Fruit fly (Drosophila melanogaster): ENCODE results near the gene obst-I.

The obst-I gene

dm6 chr3L:2257412-2257862 is 10.2 kb upstream of the obst-I start, which contains the start of the genes CG1275 and Elp5 (continued):
- TF ChIP-seq CG16779 (GFP tag; IDR thresholded peaks at IDR 0.05) (peak; percentile 99), Atf3 (GFP tag; optimal IDR thresholded peaks at IDR 0.05) (peak; percentile 96), so (GFP tag; IDR thresholded peaks at IDR 0.05) (peak; percentile 99), sima (GFP tag; optimal IDR thresholded peaks at IDR 0.05) (peak; percentile 96), CG10267 (tag; optimal IDR thresholded peaks at IDR 0.05) (peak; percentile 92), CG4707 (GFP tag; optimal IDR thresholded peaks at IDR 0.05) (peak; percentile 92), Gsc (GFP tag; IDR thresholded peaks at IDR 0.05) (peak; percentile 97), CG18011 (GFP tag; optimal IDR thresholded peaks at IDR 0.05) (peak; percentile 91), CG9817 (tag; optimal IDR thresholded peaks at IDR 0.05) (peak; percentile 99), BtbVII (GFP tag; optimal IDR thresholded peaks at IDR 0.05) (peak; percentile 92), vvl (GFP tag; IDR thresholded peaks at IDR 0.05) (peak; percentile 100), jing (GFP tag; optimal IDR thresholded peaks at IDR 0.05) (peak; percentile 96), onecut (GFP tag; IDR thresholded peaks at IDR 0.05) (peak; percentile 98), CG10543 (GFP tag; optimal IDR thresholded peaks at IDR 0.05) (peak; percentile 96), bbx (GFP tag; IDR thresholded peaks at IDR 0.05; ENCODE audit: partially characterized antibody) (no peak), CG12391 (tag; optimal IDR thresholded peaks at IDR 0.05) (peak; percentile 98), tgo (GFP tag; IDR thresholded peaks at IDR 0.05) (peak; percentile 100), CG2129 (GFP tag; IDR thresholded peaks at IDR 0.05; ENCODE audit: partially characterized antibody) (no peak), Bgb (GFP tag; IDR thresholded peaks at IDR 0.05; ENCODE audit: partially characterized antibody) (peak; percentile 33; the same call in 1 of the 2 replicates), Awh (GFP tag; IDR thresholded peaks at IDR 0.05) (peak; percentile 100), CG18764 (GFP tag; optimal IDR thresholded peaks at IDR 0.05) (peak; percentile 94), CG7839 (tag; optimal IDR thresholded peaks at IDR 0.05) (peak; percentile 99), trem (tag; optimal IDR thresholded peaks at IDR 0.05) (peak; percentile 90), en (GFP tag; optimal IDR thresholded peaks at IDR 0.05) (peak; percentile 93), pho (GFP tag; optimal IDR thresholded peaks at IDR 0.05) (peak; percentile 97), CG1647 (GFP tag; optimal IDR thresholded peaks at IDR 0.05) (peak; percentile 97), CG16813 (GFP tag; IDR thresholded peaks at IDR 0.05; ENCODE audit: partially characterized antibody) (no peak), tna (GFP tag; IDR thresholded peaks at IDR 0.05; ENCODE audit: partially characterized antibody) (no peak), sr (GFP tag; IDR thresholded peaks at IDR 0.05) (peak; percentile 98), danr (GFP tag; IDR thresholded peaks at IDR 0.05) (peak; percentile 99), CG4404 (GFP tag; IDR thresholded peaks at IDR 0.05) (peak; percentile 98), aop (GFP tag; IDR thresholded peaks at IDR 0.05) (peak; percentile 98), CG9609 (GFP tag; optimal IDR thresholded peaks at IDR 0.05) (peak; percentile 96), CG8359 (GFP tag; optimal IDR thresholded peaks at IDR 0.05; ENCODE audit: borderline replicate concordance) (peak; percentile 85), H2.0 (GFP tag; IDR thresholded peaks at IDR 0.05) (peak; percentile 99), CG30020 (tag; optimal IDR thresholded peaks at IDR 0.05) (peak; percentile 85), corto (GFP tag; optimal IDR thresholded peaks at IDR 0.05) (peak; percentile 96), CG7271 (tag; optimal IDR thresholded peaks at IDR 0.05) (peak; percentile 96), CG7987 (GFP tag; optimal IDR thresholded peaks at IDR 0.05) (peak; percentile 89), wdn (GFP tag; IDR thresholded peaks at IDR 0.05) (peak; percentile 99), exex (tag; optimal IDR thresholded peaks at IDR 0.05) (peak; percentile 94), lov (optimal IDR thresholded peaks at IDR 0.05) (no peak), lov (GFP tag; IDR thresholded peaks at IDR 0.05) (peak; percentile 99), CG10274 (GFP tag; optimal IDR thresholded peaks at IDR 0.05) (peak; percentile 79), B-H1 (GFP tag; IDR thresholded peaks at IDR 0.05) (peak; percentile 99), Ada2b (GFP tag; IDR thresholded peaks at IDR 0.05) (peak; percentile 99), Nf-YC (tag; optimal IDR thresholded peaks at IDR 0.05) (peak; percentile 91), CG2712 (tag; optimal IDR thresholded peaks at IDR 0.05) (peak; percentile 98), CG4282 (GFP tag; optimal IDR thresholded peaks at IDR 0.05) (peak; percentile 94), fd3F (GFP tag; optimal IDR thresholded peaks at IDR 0.05) (peak; percentile 98)

Data from whole organism, embryonic.